Fruit fly (Drosophila melanogaster) whole organism, embryonic: ENCODE measurements around the gene Prosalpha6.

Experiments
- BEAF-32 ChIP-seq: fragments of 200-800 bp; sonication (Bioruptor generic); optimal IDR thresholded peaks from 3 replicates; lab custom pipeline; 2017; ENCODE audit warnings: missing biosample characterization, missing genetic modification characterization, mild to moderate bottlenecking, moderate library complexity, missing genetic modification reagents
- CG10959 ChIP-seq: fragments of 200-800 bp; sonication (Bioruptor generic); IDR thresholded peaks from 2 replicates; pipeline ENCODE4 v1.3.6; 2022; ENCODE audit warnings: missing biosample characterization, missing genetic modification characterization
- CG11456 ChIP-seq: fragments of 200-800 bp; sonication (Bioruptor generic); IDR thresholded peaks from 3 replicates; pipeline ENCODE4 v1.3.6; 2022; ENCODE audit warnings: missing biosample characterization, missing genetic modification characterization
- CG12659 ChIP-seq: fragments of 200-800 bp; sonication (Bioruptor generic); optimal IDR thresholded peaks from 3 replicates; lab custom pipeline; 2017; ENCODE audit warnings: mild to moderate bottlenecking, missing biosample characterization, missing genetic modification reagents, missing genetic modification characterization
- CG14441 ChIP-seq: fragments of 200-800 bp; sonication (Bioruptor generic); IDR thresholded peaks from 2 replicates; pipeline ENCODE4 v1.3.6; 2022; ENCODE audit warnings: missing biosample characterization, missing genetic modification characterization
- CG1603 ChIP-seq: fragments of 200-800 bp; sonication (Bioruptor generic); optimal IDR thresholded peaks from 2 replicates; lab custom pipeline; 2019; ENCODE audit warnings: missing biosample characterization, mild to moderate bottlenecking, missing genetic modification characterization, moderate library complexity
- CG16813 ChIP-seq: fragments of 200-800 bp; sonication (Bioruptor generic); IDR thresholded peaks from 3 replicates; pipeline ENCODE4 v1.3.6; 2022; ENCODE audit warnings: missing biosample characterization, missing genetic modification characterization; ENCODE audit not compliant: partially characterized antibody
- CG17612 ChIP-seq: fragments of 200-800 bp; sonication (Bioruptor generic); IDR thresholded peaks from 2 replicates; pipeline ENCODE4 v1.3.6; 2022; ENCODE audit warnings: missing biosample characterization, missing genetic modification characterization
- CG17802 ChIP-seq: fragments of 200-800 bp; sonication (Bioruptor generic); optimal IDR thresholded peaks from 2 replicates; lab custom pipeline; 2018; ENCODE audit warnings: missing biosample characterization, mild to moderate bottlenecking, missing genetic modification characterization, moderate library complexity
- CG2116 ChIP-seq: fragments of 200-800 bp; sonication (Bioruptor generic); optimal IDR thresholded peaks from 3 replicates; lab custom pipeline; 2018; ENCODE audit warnings: missing biosample characterization, mild to moderate bottlenecking, missing genetic modification characterization
- CG30020 ChIP-seq: fragments of 200-800 bp; optimal IDR thresholded peaks from 2 replicates; lab custom pipeline; 2019; ENCODE audit warnings: missing biosample characterization, mild to moderate bottlenecking, missing genetic modification characterization, moderate library complexity
- CG3281 ChIP-seq: fragments of 200-800 bp; sonication (Bioruptor generic); optimal IDR thresholded peaks from 3 replicates; lab custom pipeline; 2017; ENCODE audit warnings: missing biosample characterization, mild to moderate bottlenecking, missing genetic modification characterization
- CG34422 ChIP-seq: fragments of 200-800 bp; sonication (Bioruptor generic); IDR thresholded peaks from 3 replicates; pipeline ENCODE4 v1.3.6; 2022; ENCODE audit warnings: missing biosample characterization, missing genetic modification characterization
- CG3995 ChIP-seq: fragments of 200-800 bp; sonication (Bioruptor generic); optimal IDR thresholded peaks from 3 replicates; lab custom pipeline; 2016; ENCODE audit warnings: missing biosample characterization, missing genetic modification characterization
- CG43689 ChIP-seq: fragments of 200-800 bp; sonication (Bioruptor generic); IDR thresholded peaks from 2 replicates; pipeline ENCODE4 v1.3.6; 2022; ENCODE audit warnings: missing biosample characterization, missing genetic modification characterization
- CG7357 ChIP-seq: fragments of 200-800 bp; sonication (Bioruptor generic); IDR thresholded peaks from 3 replicates; pipeline ENCODE4 v1.3.6; 2022; ENCODE audit warnings: missing biosample characterization, missing genetic modification characterization
- CG8924 ChIP-seq: fragments of 200-800 bp; optimal IDR thresholded peaks from 3 replicates; lab custom pipeline; 2019; ENCODE audit warnings: missing biosample characterization, mild to moderate bottlenecking, missing genetic modification characterization, moderate library complexity
- CG9797 ChIP-seq: fragments of 200-800 bp; sonication (Bioruptor generic); optimal IDR thresholded peaks from 3 replicates; lab custom pipeline; 2018; ENCODE audit warnings: missing biosample characterization, mild to moderate bottlenecking, missing genetic modification characterization
- Dll ChIP-seq: fragments of 200-800 bp; sonication (Bioruptor generic); IDR thresholded peaks from 4 replicates; pipeline ENCODE4 v1.3.6; 2022; ENCODE audit warnings: missing biosample characterization, missing genetic modification characterization; ENCODE audit not compliant: partially characterized antibody
- Dp ChIP-seq: fragments of 200-800 bp; sonication (Bioruptor generic); optimal IDR thresholded peaks from 2 replicates; lab custom pipeline; 2018; ENCODE audit warnings: missing biosample characterization, mild to moderate bottlenecking, missing genetic modification characterization, moderate library complexity
- E2f2 ChIP-seq: fragments of 200-800 bp; sonication (Bioruptor generic); IDR thresholded peaks from 2 replicates; pipeline ENCODE4 v1.3.6; 2022; ENCODE audit warnings: missing biosample characterization, missing genetic modification characterization
- Fer1 ChIP-seq: fragments of 200-800 bp; sonication (Bioruptor generic); optimal IDR thresholded peaks from 2 replicates; lab custom pipeline; 2017; ENCODE audit warnings: missing biosample characterization, mild to moderate bottlenecking, missing genetic modification characterization
- Fer3 ChIP-seq: fragments of 200-800 bp; sonication (Bioruptor generic); optimal IDR thresholded peaks from 2 replicates; lab custom pipeline; 2018; ENCODE audit warnings: missing biosample characterization, mild to moderate bottlenecking, missing genetic modification characterization, moderate library complexity
- Hr51 ChIP-seq, 2 experiments: fragments of 200-800 bp; sonication (Bioruptor generic); optimal IDR thresholded peaks; 2 replicates in 1 of 2; 3 replicates in 1 of 2; lab custom pipeline; 2016 to 2018; ENCODE audit warnings: missing biosample characterization in 2 of 2, missing genetic modification characterization in 2 of 2, mild to moderate bottlenecking in 1 of 2, moderate library complexity in 1 of 2
- MBD-R2 ChIP-seq: fragments of 200-800 bp; sonication (Bioruptor generic); IDR thresholded peaks from 2 replicates; pipeline ENCODE4 v1.3.6; 2022; ENCODE audit warnings: missing biosample characterization, missing genetic modification characterization
- Med ChIP-seq: fragments of 200-800 bp; sonication (Bioruptor generic); peaks from one replicate; lab custom pipeline; 2016; ENCODE audit warnings: missing biosample characterization, missing genetic modification characterization, mild to moderate bottlenecking, inconsistent platforms, moderate library complexity
- Spps ChIP-seq: fragments of 200-800 bp; sonication (Bioruptor generic); optimal IDR thresholded peaks from 2 replicates; lab custom pipeline; 2018; ENCODE audit warnings: missing biosample characterization, mild to moderate bottlenecking, missing genetic modification characterization
- YL-1 ChIP-seq: fragments of 200-800 bp; sonication (Bioruptor generic); optimal IDR thresholded peaks from 3 replicates; lab custom pipeline; 2017; ENCODE audit warnings: missing biosample characterization, mild to moderate bottlenecking, missing genetic modification characterization
- bigmax ChIP-seq: fragments of 200-800 bp; sonication (Bioruptor generic); optimal IDR thresholded peaks from 2 replicates; lab custom pipeline; 2018; ENCODE audit warnings: missing biosample characterization, mild to moderate bottlenecking, missing genetic modification characterization
- bsh ChIP-seq, 2 experiments: fragments of 200-800 bp; sonication (Bioruptor generic); optimal IDR thresholded peaks; 2 replicates each; lab custom pipeline; 2017 to 2018; ENCODE audit warnings: mild to moderate bottlenecking in 2 of 2, missing biosample characterization in 2 of 2, missing genetic modification characterization in 2 of 2, moderate library complexity in 1 of 2
- ci ChIP-seq: fragments of 200-800 bp; sonication (Bioruptor generic); IDR thresholded peaks from 3 replicates; pipeline ENCODE4 v1.3.6; 2022; ENCODE audit warnings: missing biosample characterization, missing genetic modification characterization
- da ChIP-seq: fragments of 200-800 bp; sonication (Bioruptor generic); optimal IDR thresholded peaks from 2 replicates; lab custom pipeline; 2016; ENCODE audit warnings: missing biosample characterization, missing genetic modification characterization
- dati ChIP-seq: fragments of 200-800 bp; sonication (Bioruptor generic); IDR thresholded peaks from 2 replicates; pipeline ENCODE4 v1.3.6; 2022; ENCODE audit warnings: missing biosample characterization, missing genetic modification characterization
- gcm2 ChIP-seq: fragments of 200-800 bp; sonication (Bioruptor generic); optimal IDR thresholded peaks from 2 replicates; lab custom pipeline; 2016; ENCODE audit warnings: missing biosample characterization, missing genetic modification characterization
- gfzf ChIP-seq: fragments of 200-800 bp; sonication (Bioruptor generic); optimal IDR thresholded peaks from 2 replicates; lab custom pipeline; 2016; ENCODE audit warnings: missing biosample characterization, mild to moderate bottlenecking, missing genetic modification characterization, moderate library complexity
- grau ChIP-seq: fragments of 200-800 bp; optimal IDR thresholded peaks from 3 replicates; lab custom pipeline; 2019; ENCODE audit warnings: missing biosample characterization, mild to moderate bottlenecking, missing genetic modification characterization, moderate library complexity
- hb ChIP-seq: fragments of 200-800 bp; sonication (Bioruptor generic); IDR thresholded peaks from 3 replicates; pipeline ENCODE4 v1.3.6; 2022; ENCODE audit warnings: missing biosample characterization, missing genetic modification characterization; ENCODE audit not compliant: partially characterized antibody
- kah ChIP-seq: fragments of 200-800 bp; sonication (Bioruptor generic); optimal IDR thresholded peaks from 2 replicates; lab custom pipeline; 2018; ENCODE audit warnings: missing biosample characterization, mild to moderate bottlenecking, missing genetic modification characterization
- lbe ChIP-seq: fragments of 200-800 bp; sonication (Bioruptor generic); optimal IDR thresholded peaks from 2 replicates; lab custom pipeline; 2016; ENCODE audit warnings: missing biosample characterization, mild to moderate bottlenecking, missing genetic modification characterization
- lov ChIP-seq, 2 experiments: fragments of 200-800 bp in 1 of 2; fragments of >200 bp in 1 of 2; sonication (Bioruptor generic) in 1 of 2; IDR thresholded peaks in 1 of 2; optimal IDR thresholded peaks in 1 of 2; 2 replicates in 1 of 2; 3 replicates in 1 of 2; pipeline versions ENCODE4 v1.3.6 to Lab custom; 2017 to 2022; ENCODE audit warnings: missing biosample characterization in 1 of 2, missing genetic modification characterization in 1 of 2
- nerfin-2 ChIP-seq: fragments of 200-800 bp; sonication (Bioruptor generic); IDR thresholded peaks from 2 replicates; pipeline ENCODE4 v1.3.6; 2022; ENCODE audit warnings: missing biosample characterization, missing genetic modification characterization; ENCODE audit not compliant: partially characterized antibody
- pzg ChIP-seq: fragments of 200-800 bp; sonication (Bioruptor generic); optimal IDR thresholded peaks from 3 replicates; lab custom pipeline; 2018; ENCODE audit warnings: missing biosample characterization, mild to moderate bottlenecking, missing genetic modification characterization, moderate library complexity
- sens ChIP-seq: fragments of 200-800 bp; sonication (Bioruptor generic); peaks from one replicate; lab custom pipeline; 2016; ENCODE audit warnings: missing biosample characterization, missing genetic modification characterization
- sob ChIP-seq: fragments of 200-800 bp; sonication (Bioruptor generic); IDR thresholded peaks from 2 replicates; pipeline ENCODE4 v1.3.6; 2022; ENCODE audit warnings: missing biosample characterization, missing genetic modification characterization
- stc ChIP-seq: fragments of 200-800 bp; sonication (Bioruptor generic); IDR thresholded peaks from 2 replicates; pipeline ENCODE4 v1.3.6; 2022; ENCODE audit warnings: missing biosample characterization, missing genetic modification characterization
- stwl ChIP-seq: fragments of 200-800 bp; sonication (Bioruptor generic); optimal IDR thresholded peaks from 3 replicates; lab custom pipeline; 2018; ENCODE audit warnings: missing biosample characterization, mild to moderate bottlenecking, missing genetic modification characterization, moderate library complexity
- trem ChIP-seq: fragments of 200-800 bp; optimal IDR thresholded peaks from 3 replicates; lab custom pipeline; 2019; ENCODE audit warnings: missing biosample characterization, mild to moderate bottlenecking, missing genetic modification characterization, moderate library complexity

Gene Prosalpha6

DNA sequence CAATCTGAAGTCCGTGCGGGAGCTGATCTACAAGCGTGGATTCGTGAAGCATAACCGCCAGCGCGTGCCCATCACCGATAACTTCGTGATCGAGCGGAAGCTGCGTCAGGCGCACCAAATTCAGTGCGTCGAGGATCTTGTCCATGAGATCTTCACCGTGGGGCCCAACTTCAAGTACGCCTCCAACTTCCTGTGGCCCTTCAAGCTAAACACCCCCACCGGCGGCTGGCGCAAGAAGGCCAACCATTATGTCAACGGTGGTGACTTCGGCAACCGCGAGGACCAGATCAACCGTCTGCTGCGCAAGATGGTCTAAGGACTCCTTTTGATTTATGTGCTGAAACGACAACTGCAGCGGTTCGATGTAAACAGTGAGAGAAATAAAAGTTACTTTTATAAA is 19.4 kb upstream of the Prosalpha6 start:
- TF ChIP-seq hb (GFP tag; lab: Robert Waterston, UW) (0 out of 3 replicates have a peak, but pooled peaks have one; percentile 19), CG7357 (GFP tag; lab: Robert Waterston, UW) (0 out of 3 replicates have a peak, but pooled peaks have one; percentile 11), nerfin-2 (GFP tag; lab: Robert Waterston, UW) (0 out of 2 replicates have a peak, but pooled peaks have one; percentile 35), lov (optimal IDR thresholded peaks at IDR 0.05; lab: Kevin White, UChicago) (no peak), lov (GFP tag; IDR thresholded peaks at IDR 0.05; lab: Robert Waterston, UW) (0 out of 3 replicates have a peak, but pooled peaks have one; percentile 23), Med (GFP tag; lab: Kevin White, UChicago) (peak; percentile 62), CG16813 (GFP tag; lab: Robert Waterston, UW) (0 out of 3 replicates have a peak, but pooled peaks have one; percentile 9), CG14441 (0 out of 2 replicates have a peak, but pooled peaks have one; percentile 10), Fer3 (tag; lab: Kevin White, UChicago) (no peak), da (no peak), CG11456 (peak; percentile 69; the same call in 1 of the 3 replicates), sob (0 out of 2 replicates have a peak, but pooled peaks have one; percentile 44), dati (GFP tag; lab: Robert Waterston, UW) (no peak), CG3281 (GFP tag; lab: Kevin White, UChicago) (no peak), gcm2 (GFP tag; lab: Kevin White, UChicago) (no peak), ci (peak; percentile 13; the same call in 1 of the 3 replicates), CG10959 (GFP tag; lab: Robert Waterston, UW) (no peak), kah (GFP tag; lab: Kevin White, UChicago) (no peak), CG17612 (GFP tag; lab: Robert Waterston, UW) (peak; percentile 45; the same call in 1 of the 2 replicates)

DNA sequence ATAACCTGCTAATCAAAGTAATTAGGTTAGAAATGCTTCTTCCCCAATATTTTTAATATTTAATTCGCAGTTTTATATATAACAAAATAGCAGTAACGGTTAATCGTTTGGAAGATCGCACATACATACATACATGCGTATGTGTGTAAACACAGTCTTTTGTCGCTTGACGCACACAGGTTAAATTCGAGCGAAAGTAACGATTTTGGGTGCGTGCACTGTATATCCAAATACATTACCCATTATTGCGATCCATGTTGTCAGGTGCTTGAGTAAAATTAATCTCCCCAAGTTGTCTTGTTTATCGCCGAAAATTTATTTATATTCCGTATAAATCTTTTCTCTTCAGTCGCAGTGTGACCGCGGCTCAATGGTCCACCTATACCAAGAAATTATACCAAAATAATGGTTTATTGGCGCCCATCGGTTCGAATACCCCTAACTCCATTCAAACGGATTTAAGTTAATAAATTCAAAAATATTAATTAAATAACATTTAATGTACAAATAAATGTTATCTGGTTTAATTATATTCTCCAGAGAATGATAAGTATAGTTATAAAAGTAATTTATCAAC is 17.1 kb upstream of the Prosalpha6 start, which contains the start of gene CG34159:
Gene CG34159, minus strand, starts transcription at position 385 of the 577 bp plus-strand sequence.
- TF ChIP-seq CG12659: peak; percentile 62
- peak; percentile 64 for TF ChIP-seq Dp
- peak; percentile 65 for TF ChIP-seq CG9797
- no peak for TF ChIP-seq Spps
- TF ChIP-seq MBD-R2 (GFP tag; lab: Robert Waterston, UW): peak; percentile 46; the same call in 1 of the 2 replicates
- TF ChIP-seq CG2116 (GFP tag; lab: Kevin White, UChicago): peak; percentile 18
- no peak for TF ChIP-seq bsh (GFP tag; optimal IDR thresholded peaks at IDR 0.05; lab: Kevin White, UChicago)
- no peak for TF ChIP-seq CG43689 (GFP tag; lab: Robert Waterston, UW)
- TF ChIP-seq CG30020 (tag; lab: Kevin White, UChicago): peak; percentile 64
- peak; percentile 38 for TF ChIP-seq Fer1 (GFP tag; lab: Kevin White, UChicago)
- TF ChIP-seq CG34422 (GFP tag; lab: Robert Waterston, UW): peak; percentile 56; the same call in 1 of the 3 replicates
- TF ChIP-seq bigmax: peak; percentile 41
- TF ChIP-seq Dll: peak; percentile 21; the same call in 1 of the 4 replicates
- TF ChIP-seq BEAF-32: peak; percentile 9
- peak; percentile 70 for TF ChIP-seq gfzf
- TF ChIP-seq pzg: peak; percentile 55
- peak; percentile 68 for TF ChIP-seq E2f2
- peak; percentile 51 for TF ChIP-seq CG17802
- peak; percentile 50 for TF ChIP-seq trem (tag; lab: Kevin White, UChicago)
- peak; percentile 40 for TF ChIP-seq stwl (tag; lab: Kevin White, UChicago)
- peak; percentile 40 for TF ChIP-seq CG3995
- peak; percentile 43 for TF ChIP-seq lbe (GFP tag; lab: Kevin White, UChicago)
- peak; percentile 33 for TF ChIP-seq CG8924
- TF ChIP-seq YL-1: peak; percentile 62
- peak; percentile 29 for TF ChIP-seq grau (tag; lab: Kevin White, UChicago)
- TF ChIP-seq sens: peak; percentile 56
- TF ChIP-seq Med (GFP tag; lab: Kevin White, UChicago): peak; percentile 22
- TF ChIP-seq stc (GFP tag; lab: Robert Waterston, UW): no peak
- TF ChIP-seq Hr51 (GFP tag; optimal IDR thresholded peaks at IDR 0.05; lab: Kevin White, UChicago): no peak
- peak; percentile 17 for TF ChIP-seq CG1603 (tag; lab: Kevin White, UChicago)
